Fruit fly (Drosophila melanogaster): ENCODE data around the gene UQCR-Q.

dm6 chr3L:17504538-17504937 is 30.0 kb downstream of the UQCR-Q start:
- TF ChIP-seq Myc (optimal IDR thresholded peaks at IDR 0.05) (no peak), insv (optimal IDR thresholded peaks at IDR 0.05) (no peak)

Measured in Kc167 (cell line).